Worm (Caenorhabditis elegans) whole organism, L4 larva: ENCODE data around the gene lys-6.

Source experiments
- ZK546.5 ChIP-seq, 2 experiments: sonication (generic microtip); optimal IDR thresholded peaks; 2 replicates each; lab custom pipeline; 2017; ENCODE audit warnings: missing biosample characterization in 2 of 2, missing genetic modification characterization in 2 of 2
- ceh-28 ChIP-seq: fragments of 150-350 bp; optimal IDR thresholded peaks from 2 replicates; lab custom pipeline; 2014; ENCODE audit warnings: missing biosample characterization, missing genetic modification reagents, missing genetic modification characterization
- daf-19 ChIP-seq: fragments of 200-800 bp; sonication (Bioruptor generic); conservative IDR thresholded peaks from 2 replicates; pipeline ENCODE4 v1.3.6; 2022; ENCODE audit warnings: missing genetic modification characterization, missing compliant biosample characterization
- fkh-10 ChIP-seq: fragments of 150-350 bp; optimal IDR thresholded peaks from 2 replicates; lab custom pipeline; 2014; ENCODE audit warnings: missing biosample characterization, missing genetic modification reagents, missing genetic modification characterization
- mep-1 ChIP-seq: fragments of 150-350 bp; sonication (generic microtip); optimal IDR thresholded peaks from 3 replicates; lab custom pipeline; 2014; ENCODE audit warnings: missing biosample characterization, missing genetic modification characterization
- mes-2 ChIP-seq: sonication (generic microtip); optimal IDR thresholded peaks from 2 replicates; lab custom pipeline; 2016; ENCODE audit warnings: missing genotype, mild to moderate bottlenecking, missing genetic modification characterization, missing compliant biosample characterization; ENCODE audit not compliant: poor library complexity, severe bottlenecking
- nhr-11 ChIP-seq: fragments of 150-350 bp; optimal IDR thresholded peaks from 2 replicates; lab custom pipeline; 2014; ENCODE audit warnings: missing biosample characterization, missing genetic modification characterization
- nhr-25 ChIP-seq: sonication (generic microtip); optimal IDR thresholded peaks from 2 replicates; lab custom pipeline; 2017; ENCODE audit warnings: missing genetic modification characterization, mild to moderate bottlenecking, missing compliant biosample characterization, antibody characterized with exemption, moderate library complexity, borderline replicate concordance; ENCODE audit not compliant: insufficient read depth
- nhr-28 ChIP-seq: fragments of 150-350 bp; optimal IDR thresholded peaks from 2 replicates; lab custom pipeline; 2014; ENCODE audit warnings: missing biosample characterization, missing genetic modification characterization
- nhr-41 ChIP-seq: fragments of 200-800 bp; sonication (Bioruptor generic); IDR thresholded peaks from 2 replicates; pipeline ENCODE4 v1.3.6; 2022; ENCODE audit warnings: missing genetic modification reagents, missing genetic modification characterization, missing compliant biosample characterization
- nhr-6 ChIP-seq: fragments of 150-350 bp; optimal IDR thresholded peaks from 2 replicates; lab custom pipeline; 2014; ENCODE audit warnings: missing biosample characterization, missing genetic modification characterization
- nhr-76 ChIP-seq: fragments of 150-350 bp; optimal IDR thresholded peaks from 2 replicates; lab custom pipeline; 2014; ENCODE audit warnings: missing biosample characterization, missing genetic modification characterization
- pha-4 ChIP-seq, 2 experiments: fragments of 150-350 bp in 1 of 2; fragments of 200-800 bp in 1 of 2; sonication (Bioruptor generic) in 1 of 2; IDR thresholded peaks in 1 of 2; optimal IDR thresholded peaks in 1 of 2; 2 replicates each; pipeline versions ENCODE4 v1.3.6 to Lab custom; 2014 to 2022; ENCODE audit warnings: missing genetic modification characterization in 2 of 2, missing genetic modification reagents in 2 of 2, missing biosample characterization in 1 of 2, missing compliant biosample characterization in 1 of 2
- pqm-1 ChIP-seq: sonication (generic microtip); optimal IDR thresholded peaks from 2 replicates; lab custom pipeline; 2017; ENCODE audit warnings: missing biosample characterization, missing genetic modification characterization

DNA sequence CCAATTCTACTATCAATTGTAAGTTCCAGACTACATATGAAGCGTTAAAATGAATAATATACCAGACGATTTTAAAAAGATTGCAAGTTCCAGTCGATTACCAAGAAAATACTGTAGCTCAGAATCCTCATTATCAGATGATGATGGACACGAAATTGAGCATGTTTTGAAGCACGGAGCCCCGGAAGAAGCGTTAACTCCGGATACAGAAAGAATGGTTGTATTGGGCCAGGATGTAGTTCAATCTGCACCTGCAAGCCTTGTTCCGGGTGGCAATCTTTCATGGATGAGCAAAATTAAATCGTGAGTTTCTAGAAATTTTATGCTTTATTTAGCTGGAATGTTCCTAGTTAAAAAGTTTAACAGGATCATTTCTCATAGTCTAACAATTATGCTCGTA, 40.3 kb upstream of the lys-6 start, which contains the start of gene atg-4.2:
- TF ChIP-seq pha-4 (GFP tag; IDR thresholded peaks at IDR 0.05; lab: Robert Waterston, UW) (no peak), pha-4 (tag; optimal IDR thresholded peaks at IDR 0.05; lab: Kevin White, UChicago) (no peak), ceh-28 (tag; lab: Kevin White, UChicago) (no peak), nhr-76 (no peak), mep-1 (no peak), nhr-6 (tag; lab: Kevin White, UChicago) (no peak), pqm-1 (no peak), fkh-10 (GFP tag; lab: Kevin White, UChicago) (no peak), nhr-28 (no peak), ZK546.5 (tag; optimal IDR thresholded peaks at IDR 0.05; lab: Kevin White, UChicago) (no peak), nhr-41 (GFP tag; lab: Robert Waterston, UW) (no peak), nhr-11 (tag; lab: Kevin White, UChicago) (no peak), nhr-25 (tag; lab: Kevin White, UChicago) (no peak), daf-19 (GFP tag; lab: Robert Waterston, UW) (no peak), mes-2 (tag; lab: Kevin White, UChicago) (no peak)
